Worm (Caenorhabditis elegans) whole organism, L1 larva: Measurements from ENCODE around the gene clec-148.

Experiments used
- tbx-2 ChIP-seq: sonication (generic microtip); optimal IDR thresholded peaks from 2 replicates; lab custom pipeline; 2016; ENCODE audit warnings: missing genetic modification characterization, missing compliant biosample characterization
- unc-130 ChIP-seq: fragments of 150-350 bp; optimal IDR thresholded peaks from 2 replicates; lab custom pipeline; 2017; ENCODE audit warnings: missing biosample characterization, missing genetic modification characterization, inconsistent platforms
- unc-62 ChIP-seq: fragments of 150-350 bp; optimal IDR thresholded peaks from 2 replicates; lab custom pipeline; 2014; ENCODE audit warnings: missing biosample characterization, missing genetic modification reagents, missing genetic modification characterization
- vab-15 ChIP-seq: sonication (generic microtip); optimal IDR thresholded peaks from 2 replicates; lab custom pipeline; 2017; ENCODE audit warnings: missing genotype, mild to moderate bottlenecking, missing genetic modification characterization, missing compliant biosample characterization

DNA sequence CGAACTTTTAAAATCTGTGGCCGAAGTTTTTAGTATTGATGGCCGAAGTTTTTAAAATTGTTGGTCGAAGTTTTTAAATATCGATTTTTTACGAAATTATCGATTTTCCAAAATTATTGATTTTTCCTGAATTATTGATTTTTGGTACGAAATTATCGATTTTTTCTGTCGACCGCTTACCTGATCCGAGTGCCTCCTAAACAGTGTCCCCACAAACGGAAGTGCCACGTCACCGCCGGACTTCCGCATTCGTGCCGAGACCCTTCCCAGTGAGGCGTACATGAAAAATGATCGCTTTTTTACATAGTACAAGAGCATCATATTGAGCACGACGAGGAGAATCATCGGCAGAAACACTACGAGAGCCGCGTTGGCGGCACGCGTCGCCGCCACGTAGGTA, 28.3 kb upstream of the clec-148 start:
- TF ChIP-seq tbx-2 (tag; lab: Kevin White, UChicago) = no peak
- no peak for TF ChIP-seq vab-15 (tag; lab: Kevin White, UChicago)
- no peak for TF ChIP-seq unc-62 (GFP tag; lab: Kevin White, UChicago)
- no peak for TF ChIP-seq unc-130 (tag; lab: Kevin White, UChicago)
